Worm (Caenorhabditis elegans): ENCODE results near the gene col-152.

DNA sequence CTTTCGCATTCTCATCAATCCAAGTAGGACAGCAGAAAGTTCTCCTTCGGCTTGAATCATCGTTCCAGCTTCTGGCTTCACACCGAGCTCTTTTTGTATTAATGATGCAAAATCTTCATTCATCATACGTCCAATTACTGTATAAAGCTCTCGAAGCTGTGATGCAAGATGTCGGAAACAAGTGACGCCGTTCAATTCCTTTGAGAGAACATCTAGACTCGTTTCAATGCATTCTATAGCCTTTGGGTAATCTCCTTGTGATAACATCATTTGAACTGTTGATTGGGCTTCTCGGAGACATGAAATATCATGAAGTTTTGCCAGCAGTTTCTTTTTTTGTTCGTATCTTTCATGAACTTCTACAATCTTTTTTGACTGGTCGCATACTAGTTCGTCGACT lies 7.8 kb downstream of the col-152 start:
- TF ChIP-seq nhr-11 (tag; optimal IDR thresholded peaks at IDR 0.05) (no peak), tbx-2 (tag; optimal IDR thresholded peaks at IDR 0.05) (no peak), ceh-14 (tag; optimal IDR thresholded peaks at IDR 0.05) (no peak), elt-4 (tag; optimal IDR thresholded peaks at IDR 0.05) (no peak), hlh-8 (tag; optimal IDR thresholded peaks at IDR 0.05) (no peak), mec-3 (tag; optimal IDR thresholded peaks at IDR 0.05; ENCODE audit: borderline replicate concordance) (no peak)

All from whole organism, late embryonic.